Fruit fly (Drosophila melanogaster) whole organism, embryonic: ENCODE results near the gene CG5808.

Experiments
- CG10959 ChIP-seq: fragments of 200-800 bp; sonication (Bioruptor generic); IDR thresholded peaks from 2 replicates; pipeline ENCODE4 v1.3.6; 2022; ENCODE audit warnings: missing biosample characterization, missing genetic modification characterization
- CG10979 ChIP-seq: fragments of 200-800 bp; sonication (Bioruptor generic); optimal IDR thresholded peaks from 2 replicates; lab custom pipeline; 2018; ENCODE audit warnings: missing biosample characterization, mild to moderate bottlenecking, missing genetic modification characterization, moderate library complexity
- CG11696 ChIP-seq: fragments of 200-800 bp; sonication (Bioruptor generic); IDR thresholded peaks from 2 replicates; pipeline ENCODE4 v1.3.6; 2022; ENCODE audit warnings: missing biosample characterization, missing genetic modification characterization
- CG1233 ChIP-seq: fragments of 200-800 bp; sonication (Bioruptor generic); optimal IDR thresholded peaks from 4 replicates; lab custom pipeline; 2018; ENCODE audit warnings: missing biosample characterization, mild to moderate bottlenecking, missing genetic modification characterization
- CG13624 ChIP-seq: fragments of 200-800 bp; sonication (Bioruptor generic); optimal IDR thresholded peaks from 2 replicates; lab custom pipeline; 2016; ENCODE audit warnings: missing biosample characterization, missing genetic modification characterization
- CG14014 ChIP-seq: fragments of 200-800 bp; sonication (Bioruptor generic); IDR thresholded peaks from 2 replicates; pipeline ENCODE4 v1.3.6; 2022; ENCODE audit warnings: missing biosample characterization, missing genetic modification characterization
- CG14667 ChIP-seq: fragments of 200-800 bp; sonication (Bioruptor generic); IDR thresholded peaks from 2 replicates; pipeline ENCODE4 v1.3.6; 2022; ENCODE audit warnings: missing biosample characterization, missing genetic modification characterization
- CG15011 ChIP-seq: fragments of 200-800 bp; sonication (Bioruptor generic); optimal IDR thresholded peaks from 3 replicates; lab custom pipeline; 2018; ENCODE audit warnings: missing biosample characterization, mild to moderate bottlenecking, missing genetic modification characterization
- CG18764 ChIP-seq: fragments of 200-800 bp; sonication (Bioruptor generic); optimal IDR thresholded peaks from 3 replicates; lab custom pipeline; 2016; ENCODE audit warnings: missing biosample characterization, missing genetic modification characterization
- CG2129 ChIP-seq: fragments of 200-800 bp; sonication (Bioruptor generic); IDR thresholded peaks from 2 replicates; pipeline ENCODE4 v1.3.6; 2022; ENCODE audit warnings: missing biosample characterization, missing genetic modification characterization; ENCODE audit not compliant: partially characterized antibody
- CG32767 ChIP-seq: fragments of 200-800 bp; sonication (Bioruptor generic); IDR thresholded peaks from 2 replicates; pipeline ENCODE4 v1.3.6; 2022; ENCODE audit warnings: missing biosample characterization, missing genetic modification characterization
- CG34422 ChIP-seq: fragments of 200-800 bp; sonication (Bioruptor generic); IDR thresholded peaks from 3 replicates; pipeline ENCODE4 v1.3.6; 2022; ENCODE audit warnings: missing biosample characterization, missing genetic modification characterization
- CG8290 ChIP-seq, 3 experiments: fragments of 200-800 bp; sonication (Bioruptor generic); optimal IDR thresholded peaks; 2 replicates each; lab custom pipeline; 2016 to 2019; ENCODE audit warnings: missing biosample characterization in 3 of 3, missing genetic modification characterization in 3 of 3, mild to moderate bottlenecking in 2 of 3, moderate library complexity in 1 of 3
- CG9876 ChIP-seq: fragments of 200-800 bp; sonication (Bioruptor generic); optimal IDR thresholded peaks from 2 replicates; lab custom pipeline; 2016; ENCODE audit warnings: missing biosample characterization, missing genetic modification characterization
- CG9932 ChIP-seq: fragments of 200-800 bp; sonication (Bioruptor generic); IDR thresholded peaks from 2 replicates; pipeline ENCODE4 v1.3.6; 2022; ENCODE audit warnings: missing biosample characterization, missing genetic modification characterization
- Eip74EF ChIP-seq, 2 experiments: fragments of 200-800 bp in 1 of 2; fragments of >200 bp in 1 of 2; sonication (Bioruptor generic) in 1 of 2; optimal IDR thresholded peaks; 2 replicates each; lab custom pipeline; 2017 to 2019; ENCODE audit warnings: missing biosample characterization in 2 of 2, missing genetic modification characterization in 2 of 2, mild to moderate bottlenecking in 1 of 2, moderate library complexity in 1 of 2
- Fer2 ChIP-seq: fragments of 200-800 bp; sonication (Bioruptor generic); optimal IDR thresholded peaks from 2 replicates; lab custom pipeline; 2018; ENCODE audit warnings: missing biosample characterization, mild to moderate bottlenecking, missing genetic modification characterization, moderate library complexity
- GATAe ChIP-seq: fragments of 200-800 bp; sonication (Bioruptor generic); conservative IDR thresholded peaks from 2 replicates; pipeline ENCODE4 v1.3.6; 2022; ENCODE audit warnings: missing biosample characterization, missing genetic modification characterization
- Gug ChIP-seq: fragments of 200-800 bp; sonication (Bioruptor generic); IDR thresholded peaks from 4 replicates; pipeline ENCODE4 v1.3.6; 2022; ENCODE audit warnings: missing biosample characterization, missing genetic modification characterization
- Hmx ChIP-seq: fragments of 200-800 bp; sonication (Bioruptor generic); optimal IDR thresholded peaks from 2 replicates; lab custom pipeline; 2016; ENCODE audit warnings: missing biosample characterization, missing genetic modification characterization
- Hr3 ChIP-seq: fragments of 200-800 bp; sonication (Bioruptor generic); optimal IDR thresholded peaks from 3 replicates; lab custom pipeline; 2016; ENCODE audit warnings: missing biosample characterization, missing genetic modification characterization
- MBD-R2 ChIP-seq: fragments of 200-800 bp; sonication (Bioruptor generic); IDR thresholded peaks from 2 replicates; pipeline ENCODE4 v1.3.6; 2022; ENCODE audit warnings: missing biosample characterization, missing genetic modification characterization
- MESR4 ChIP-seq: fragments of 200-800 bp; sonication (Bioruptor generic); optimal IDR thresholded peaks from 2 replicates; lab custom pipeline; 2018; ENCODE audit warnings: missing biosample characterization, mild to moderate bottlenecking, missing genetic modification characterization, moderate library complexity
- Optix ChIP-seq: fragments of 200-800 bp; sonication (Bioruptor generic); IDR thresholded peaks from 3 replicates; pipeline ENCODE4 v1.3.6; 2022; ENCODE audit warnings: missing biosample characterization, missing genetic modification characterization
- Sin3A ChIP-seq: fragments of >200 bp; optimal IDR thresholded peaks from 2 replicates; lab custom pipeline; 2018
- Tbp ChIP-seq: fragments of >200 bp; optimal IDR thresholded peaks from 2 replicates; lab custom pipeline; 2018; ENCODE audit warnings: missing biosample characterization, missing genetic modification characterization
- Usf ChIP-seq: fragments of 200-800 bp; sonication (Bioruptor generic); optimal IDR thresholded peaks from 2 replicates; lab custom pipeline; 2017; ENCODE audit warnings: missing genotype, missing biosample characterization, missing genetic modification characterization
- Xbp1 ChIP-seq: fragments of 200-800 bp; sonication (Bioruptor generic); optimal IDR thresholded peaks from 3 replicates; lab custom pipeline; 2016; ENCODE audit warnings: missing biosample characterization, mild to moderate bottlenecking, missing genetic modification characterization
- abd-A ChIP-seq: fragments of 200-800 bp; sonication (Bioruptor generic); optimal IDR thresholded peaks from 3 replicates; lab custom pipeline; 2019; ENCODE audit warnings: missing biosample characterization, mild to moderate bottlenecking, missing genetic modification characterization, moderate library complexity
- aop ChIP-seq: fragments of 200-800 bp; sonication (Bioruptor generic); IDR thresholded peaks from 2 replicates; pipeline ENCODE4 v1.3.6; 2022; ENCODE audit warnings: missing biosample characterization, missing genetic modification characterization
- bcd ChIP-seq: fragments of 200-800 bp; sonication (Bioruptor generic); optimal IDR thresholded peaks from 2 replicates; lab custom pipeline; 2017; ENCODE audit warnings: missing biosample characterization, mild to moderate bottlenecking, missing genetic modification characterization
- cas ChIP-seq: fragments of 200-800 bp; sonication (Bioruptor generic); IDR thresholded peaks from 2 replicates; pipeline ENCODE4 v1.3.6; 2022; ENCODE audit warnings: missing biosample characterization, missing genetic modification characterization
- fru ChIP-seq: fragments of >200 bp; optimal IDR thresholded peaks from 2 replicates; lab custom pipeline; 2017
- gem ChIP-seq: fragments of 200-800 bp; sonication (Bioruptor generic); optimal IDR thresholded peaks from 2 replicates; lab custom pipeline; 2019; ENCODE audit warnings: missing biosample characterization, mild to moderate bottlenecking, missing genetic modification characterization, moderate library complexity
- gsb-n ChIP-seq: fragments of 200-800 bp; sonication (Bioruptor generic); optimal IDR thresholded peaks from 3 replicates; lab custom pipeline; 2018; ENCODE audit warnings: missing biosample characterization, mild to moderate bottlenecking, missing genetic modification characterization
- hb ChIP-seq: fragments of 200-800 bp; sonication (Bioruptor generic); IDR thresholded peaks from 3 replicates; pipeline ENCODE4 v1.3.6; 2022; ENCODE audit warnings: missing biosample characterization, missing genetic modification characterization; ENCODE audit not compliant: partially characterized antibody
- ind ChIP-seq: fragments of 200-800 bp; sonication (Bioruptor generic); optimal IDR thresholded peaks from 3 replicates; lab custom pipeline; 2016; ENCODE audit warnings: missing biosample characterization, missing genetic modification characterization
- kah ChIP-seq: fragments of 200-800 bp; sonication (Bioruptor generic); optimal IDR thresholded peaks from 2 replicates; lab custom pipeline; 2018; ENCODE audit warnings: missing biosample characterization, mild to moderate bottlenecking, missing genetic modification characterization
- kay ChIP-seq: fragments of 200-800 bp; sonication (Bioruptor generic); optimal IDR thresholded peaks from 2 replicates; lab custom pipeline; 2016; ENCODE audit warnings: missing biosample characterization, missing genetic modification characterization
- lmd ChIP-seq: fragments of 200-800 bp; sonication (Bioruptor generic); IDR thresholded peaks from 2 replicates; pipeline ENCODE4 v1.3.6; 2022; ENCODE audit warnings: missing biosample characterization, missing genetic modification characterization
- mam ChIP-seq: fragments of 200-800 bp; sonication (Bioruptor generic); optimal IDR thresholded peaks from 3 replicates; lab custom pipeline; 2016; ENCODE audit warnings: missing biosample characterization, missing genetic modification characterization
- odd ChIP-seq: fragments of 200-800 bp; sonication (Bioruptor generic); optimal IDR thresholded peaks from 2 replicates; lab custom pipeline; 2017; ENCODE audit warnings: missing biosample characterization, mild to moderate bottlenecking, missing genetic modification characterization
- pros ChIP-seq: fragments of 200-800 bp; sonication (Bioruptor generic); optimal IDR thresholded peaks from 3 replicates; lab custom pipeline; 2019; ENCODE audit warnings: missing biosample characterization, mild to moderate bottlenecking, missing genetic modification characterization, moderate library complexity
- psq ChIP-seq: fragments of 200-800 bp; sonication (Bioruptor generic); optimal IDR thresholded peaks from 2 replicates; lab custom pipeline; 2017; ENCODE audit warnings: missing biosample characterization, missing genetic modification characterization
- salm ChIP-seq: fragments of 200-800 bp; sonication (Bioruptor generic); optimal IDR thresholded peaks from 2 replicates; lab custom pipeline; 2018; ENCODE audit warnings: missing biosample characterization, mild to moderate bottlenecking, missing genetic modification characterization
- sim ChIP-seq: fragments of 200-800 bp; sonication (Bioruptor generic); IDR thresholded peaks from 2 replicates; pipeline ENCODE4 v1.3.6; 2022; ENCODE audit warnings: missing biosample characterization, missing genetic modification characterization
- slbo ChIP-seq: fragments of 200-800 bp; sonication (Bioruptor generic); IDR thresholded peaks from 2 replicates; pipeline ENCODE4 v1.3.6; 2022; ENCODE audit warnings: missing biosample characterization, missing genetic modification characterization
- sna ChIP-seq: fragments of 200-800 bp; sonication (Bioruptor generic); IDR thresholded peaks from 2 replicates; pipeline ENCODE4 v1.3.6; 2022; ENCODE audit warnings: missing biosample characterization, missing genetic modification characterization; ENCODE audit not compliant: partially characterized antibody
- tup ChIP-seq: fragments of 200-800 bp; sonication (Bioruptor generic); optimal IDR thresholded peaks from 2 replicates; lab custom pipeline; 2016; ENCODE audit warnings: missing biosample characterization, mild to moderate bottlenecking, missing genetic modification characterization, moderate library complexity
- wdn ChIP-seq: fragments of 200-800 bp; sonication (Bioruptor generic); IDR thresholded peaks from 2 replicates; pipeline ENCODE4 v1.3.6; 2022; ENCODE audit warnings: missing biosample characterization, missing genetic modification characterization
- z ChIP-seq: fragments of 200-800 bp; sonication (Bioruptor generic); IDR thresholded peaks from 3 replicates; pipeline ENCODE4 v1.3.6; 2022; ENCODE audit warnings: missing biosample characterization, missing genetic modification characterization
- zfh1 ChIP-seq: fragments of 200-800 bp; sonication (Bioruptor generic); IDR thresholded peaks from 3 replicates; pipeline ENCODE4 v1.3.6; 2022; ENCODE audit warnings: missing biosample characterization, missing genetic modification characterization

The CG5808 gene

DNA sequence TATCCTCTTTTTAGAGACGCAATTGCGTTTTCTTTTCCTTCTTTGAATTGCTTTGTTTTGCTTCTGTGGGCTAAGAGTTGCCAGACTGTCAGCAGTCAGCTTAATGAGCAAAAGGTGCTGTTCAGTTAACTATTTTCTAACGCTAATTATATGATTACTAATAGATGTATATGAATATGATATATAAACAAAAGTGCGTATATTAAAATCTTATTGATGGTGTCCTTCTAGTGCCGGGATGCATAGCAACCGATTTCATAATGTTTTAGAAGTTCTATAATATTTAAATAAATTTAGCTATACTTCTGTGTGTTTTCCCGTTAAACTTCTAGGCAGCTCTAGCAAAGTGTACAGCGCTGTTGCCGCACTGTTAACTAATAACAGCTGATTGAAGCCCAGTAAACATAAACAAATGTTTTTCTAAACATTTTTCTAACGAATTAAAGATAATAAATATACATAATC is 13.1 kb upstream of the CG5808 start, which contains the start of the genes Kaz and CG43273 (continued):
- TF ChIP-seq Hmx (GFP tag; lab: Kevin White, UChicago) (no peak), CG2129 (GFP tag; lab: Robert Waterston, UW) (no peak), cas (no peak), zfh1 (GFP tag; lab: Robert Waterston, UW) (peak; percentile 34; the same call in 1 of the 3 replicates), CG32767 (GFP tag; lab: Robert Waterston, UW) (no peak; the same call in 1 of the 2 replicates), CG8290 (GFP tag; optimal IDR thresholded peaks at IDR 0.05; lab: Kevin White, UChicago) (peak; percentile 12), CG8290 (tag; optimal IDR thresholded peaks at IDR 0.05; lab: Kevin White, UChicago) (no peak), kah (GFP tag; lab: Kevin White, UChicago) (no peak), gsb-n (tag; lab: Kevin White, UChicago) (no peak), mam (GFP tag; lab: Kevin White, UChicago) (peak; percentile 12), CG9876 (GFP tag; lab: Kevin White, UChicago) (no peak), CG13624 (GFP tag; lab: Kevin White, UChicago) (peak; percentile 13), bcd (GFP tag; lab: Kevin White, UChicago) (peak; percentile 67), Hr3 (peak; percentile 48), CG15011 (GFP tag; lab: Kevin White, UChicago) (no peak), MBD-R2 (GFP tag; lab: Robert Waterston, UW) (peak; percentile 82), Usf (GFP tag; lab: Kevin White, UChicago) (no peak), Eip74EF (GFP tag; optimal IDR thresholded peaks at IDR 0.05; lab: Kevin White, UChicago) (no peak), pros (GFP tag; lab: Kevin White, UChicago) (no peak), Optix (GFP tag; lab: Robert Waterston, UW) (no peak), slbo (GFP tag; lab: Robert Waterston, UW) (peak; percentile 71), abd-A (tag; lab: Kevin White, UChicago) (no peak), psq (GFP tag; lab: Kevin White, UChicago) (peak; percentile 43), sna (0 out of 2 replicates have a peak, but pooled peaks have one; percentile 11), z (GFP tag; lab: Robert Waterston, UW) (no peak), CG9932 (GFP tag; lab: Robert Waterston, UW) (peak; percentile 78), gem (tag; lab: Kevin White, UChicago) (no peak), CG11696 (GFP tag; lab: Robert Waterston, UW) (no peak), CG18764 (GFP tag; lab: Kevin White, UChicago) (no peak), hb (GFP tag; lab: Robert Waterston, UW) (no peak), kay (peak; percentile 26), GATAe (GFP tag; lab: Robert Waterston, UW) (no peak), CG10979 (tag; lab: Kevin White, UChicago) (peak; percentile 56), aop (GFP tag; lab: Robert Waterston, UW) (no peak), CG14667 (GFP tag; lab: Robert Waterston, UW) (no peak), ind (GFP tag; lab: Kevin White, UChicago) (peak; percentile 56), lmd (peak; percentile 34; the same call in 1 of the 2 replicates), wdn (GFP tag; lab: Robert Waterston, UW) (0 out of 2 replicates have a peak, but pooled peaks have one; percentile 19), fru (lab: Kevin White, UChicago) (no peak), salm (tag; lab: Kevin White, UChicago) (no peak), sim (no peak), Tbp (GFP tag; lab: Kevin White, UChicago) (no peak), odd (GFP tag; lab: Kevin White, UChicago) (no peak), Xbp1 (GFP tag; lab: Kevin White, UChicago) (peak; percentile 75), Sin3A (lab: Kevin White, UChicago) (peak; percentile 43), CG14014 (GFP tag; lab: Robert Waterston, UW) (peak; percentile 60; the same call in 1 of the 2 replicates), MESR4 (GFP tag; lab: Kevin White, UChicago) (no peak), Gug (no peak; the same call in 3 of the 4 replicates), CG1233 (GFP tag; lab: Kevin White, UChicago) (peak; percentile 22), Fer2 (tag; lab: Kevin White, UChicago) (peak; percentile 39), CG10959 (GFP tag; lab: Robert Waterston, UW) (no peak), tup (GFP tag; lab: Kevin White, UChicago) (no peak), CG34422 (0 out of 3 replicates have a peak, but pooled peaks have one; percentile 52)
